Fruit fly (Drosophila melanogaster): ENCODE results near the gene CG12481.

The CG12481 gene

dm6 chrX:14226093-14226492, 39.0 kb downstream of the CG12481 start, which contains the start of gene mRpL38 (continued):
- no peak for TF ChIP-seq CG17612 (GFP tag; IDR thresholded peaks at IDR 0.05)
- TF ChIP-seq Eip74EF (GFP tag; optimal IDR thresholded peaks at IDR 0.05): no peak
- TF ChIP-seq bab2 (GFP tag; optimal IDR thresholded peaks at IDR 0.05): no peak
- TF ChIP-seq Ets97D (GFP tag; optimal IDR thresholded peaks at IDR 0.05): peak; percentile 18
- no peak for TF ChIP-seq CG9215 (GFP tag; IDR thresholded peaks at IDR 0.05)
- TF ChIP-seq hbn (GFP tag; IDR thresholded peaks at IDR 0.05; ENCODE audit: partially characterized antibody): no peak
- TF ChIP-seq ATbp (GFP tag; optimal IDR thresholded peaks at IDR 0.05): no peak
- TF ChIP-seq CG31365 (tag; optimal IDR thresholded peaks at IDR 0.05): no peak
- TF ChIP-seq Dp (GFP tag; optimal IDR thresholded peaks at IDR 0.05): peak; percentile 88
- TF ChIP-seq BEAF-32 (GFP tag; optimal IDR thresholded peaks at IDR 0.05): peak; percentile 49
- no peak for TF ChIP-seq CG34224 (GFP tag; IDR thresholded peaks at IDR 0.05; ENCODE audit: partially characterized antibody)
- TF ChIP-seq CG42726 (GFP tag; IDR thresholded peaks at IDR 0.05; ENCODE audit: partially characterized antibody): 0 out of 2 replicates have a peak, but pooled peaks have one; percentile 26
- peak; percentile 30; the same call in 1 of the 3 replicates for TF ChIP-seq Opbp (GFP tag; IDR thresholded peaks at IDR 0.05; ENCODE audit: partially characterized antibody)
- no peak for TF ChIP-seq CG4360 (GFP tag; IDR thresholded peaks at IDR 0.05)
- TF ChIP-seq nerfin-1 (tag; optimal IDR thresholded peaks at IDR 0.05): peak; percentile 7
- TF ChIP-seq run (tag; optimal IDR thresholded peaks at IDR 0.05): no peak
- TF ChIP-seq CG2116 (GFP tag; optimal IDR thresholded peaks at IDR 0.05): peak; percentile 10
- no peak for TF ChIP-seq CG1529 (GFP tag; optimal IDR thresholded peaks at IDR 0.05)
- TF ChIP-seq Lpt (GFP tag; optimal IDR thresholded peaks at IDR 0.05): no peak
- TF ChIP-seq CG4617 (GFP tag; optimal IDR thresholded peaks at IDR 0.05; ENCODE audit: borderline replicate concordance): peak; percentile 63
- peak; percentile 12 for TF ChIP-seq Sry-δ (GFP tag; optimal IDR thresholded peaks at IDR 0.05)
- no peak for TF ChIP-seq CG17385 (GFP tag; optimal IDR thresholded peaks at IDR 0.05)
- peak; percentile 17 for TF ChIP-seq Scr (GFP tag; IDR thresholded peaks at IDR 0.05; ENCODE audit: partially characterized antibody)
- no peak for TF ChIP-seq tna (GFP tag; IDR thresholded peaks at IDR 0.05; ENCODE audit: partially characterized antibody)
- peak; percentile 29; the same call in 1 of the 2 replicates for TF ChIP-seq CG3847 (GFP tag; IDR thresholded peaks at IDR 0.05)
- no peak for TF ChIP-seq Fer2 (tag; optimal IDR thresholded peaks at IDR 0.05)
- peak; percentile 66 for TF ChIP-seq Dref (GFP tag; IDR thresholded peaks at IDR 0.05)
- TF ChIP-seq CG13287 (GFP tag; IDR thresholded peaks at IDR 0.05; ENCODE audit: partially characterized antibody): peak; percentile 27
- 0 out of 4 replicates have a peak, but pooled peaks have one; percentile 9 for TF ChIP-seq chinmo (GFP tag; IDR thresholded peaks at IDR 0.05; ENCODE audit: partially characterized antibody)
- TF ChIP-seq CG11504 (tag; optimal IDR thresholded peaks at IDR 0.05): no peak
- TF ChIP-seq eyg (GFP tag; optimal IDR thresholded peaks at IDR 0.05): no peak
- TF ChIP-seq CG16779 (GFP tag; IDR thresholded peaks at IDR 0.05): no peak
- TF ChIP-seq tio (GFP tag; optimal IDR thresholded peaks at IDR 0.05): no peak
- no peak for TF ChIP-seq pho (GFP tag; optimal IDR thresholded peaks at IDR 0.05)
- TF ChIP-seq MESR4 (GFP tag; optimal IDR thresholded peaks at IDR 0.05): peak; percentile 79
- TF ChIP-seq klu (GFP tag; IDR thresholded peaks at IDR 0.05): no peak
- TF ChIP-seq org-1 (GFP tag; optimal IDR thresholded peaks at IDR 0.05): no peak

DNA sequence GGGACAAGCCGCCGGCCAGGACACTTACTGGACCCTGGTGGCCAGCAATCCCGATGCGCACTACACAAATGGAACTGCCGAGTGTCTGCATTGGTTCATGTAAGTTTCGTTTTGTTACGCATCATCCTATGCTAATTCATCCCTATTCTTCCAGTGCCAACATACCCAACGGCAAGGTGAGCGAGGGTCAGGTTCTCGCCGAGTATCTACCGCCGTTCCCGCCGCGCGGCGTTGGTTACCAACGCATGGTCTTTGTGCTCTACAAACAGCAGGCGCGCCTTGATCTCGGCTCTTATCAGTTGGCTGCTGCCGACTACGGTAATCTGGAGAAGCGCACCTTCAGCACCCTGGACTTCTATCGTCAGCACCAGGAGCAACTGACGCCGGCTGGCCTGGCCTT, 40.0 kb downstream of the CG12481 start:
- TF ChIP-seq CG13624 (GFP tag; optimal IDR thresholded peaks at IDR 0.05): no peak
- no peak for TF ChIP-seq CG7987 (GFP tag; optimal IDR thresholded peaks at IDR 0.05)
- TF ChIP-seq HHEX (GFP tag; optimal IDR thresholded peaks at IDR 0.05): no peak
- no peak for TF ChIP-seq CG10565 (GFP tag; optimal IDR thresholded peaks at IDR 0.05)
- no peak for TF ChIP-seq row (GFP tag; IDR thresholded peaks at IDR 0.05)
- TF ChIP-seq CkIIα-i1 (GFP tag; IDR thresholded peaks at IDR 0.05): no peak
- no peak for TF ChIP-seq Oaz (GFP tag; IDR thresholded peaks at IDR 0.05)
- TF ChIP-seq mirr (GFP tag; optimal IDR thresholded peaks at IDR 0.05): no peak
- TF ChIP-seq otp (GFP tag; IDR thresholded peaks at IDR 0.05): no peak
